Fruit fly (Drosophila melanogaster) whole organism, embryonic: ENCODE data around the gene Shc.

ENCODE experiments used
- B-H2 ChIP-seq: fragments of 200-800 bp; sonication (Bioruptor generic); optimal IDR thresholded peaks from 2 replicates; lab custom pipeline; 2018; ENCODE audit warnings: missing biosample characterization, mild to moderate bottlenecking, missing genetic modification characterization
- BEAF-32 ChIP-seq: fragments of 200-800 bp; sonication (Bioruptor generic); optimal IDR thresholded peaks from 3 replicates; lab custom pipeline; 2017; ENCODE audit warnings: missing biosample characterization, missing genetic modification characterization, mild to moderate bottlenecking, moderate library complexity, missing genetic modification reagents
- CG10147 ChIP-seq: fragments of 200-800 bp; sonication (Bioruptor generic); optimal IDR thresholded peaks from 2 replicates; lab custom pipeline; 2019; ENCODE audit warnings: missing biosample characterization, mild to moderate bottlenecking, missing genetic modification characterization, moderate library complexity
- CG10209 ChIP-seq: fragments of 200-800 bp; sonication (Bioruptor generic); optimal IDR thresholded peaks from 3 replicates; lab custom pipeline; 2017; ENCODE audit warnings: missing biosample characterization, mild to moderate bottlenecking, missing genetic modification characterization, missing genetic modification reagents
- CG1024 ChIP-seq: fragments of 200-800 bp; sonication (Bioruptor generic); IDR thresholded peaks from 2 replicates; pipeline ENCODE4 v1.3.6; 2022; ENCODE audit warnings: missing biosample characterization, missing genetic modification characterization
- CG11398 ChIP-seq: fragments of 200-800 bp; sonication (Bioruptor generic); optimal IDR thresholded peaks from 2 replicates; lab custom pipeline; 2016; ENCODE audit warnings: missing biosample characterization, missing genetic modification characterization
- CG11560 ChIP-seq: fragments of 200-800 bp; sonication (Bioruptor generic); IDR thresholded peaks from 3 replicates; pipeline ENCODE4 v1.3.6; 2022; ENCODE audit warnings: missing biosample characterization, missing genetic modification characterization
- CG12299 ChIP-seq: fragments of 200-800 bp; sonication (Bioruptor generic); optimal IDR thresholded peaks from 2 replicates; lab custom pipeline; 2018; ENCODE audit warnings: missing biosample characterization, mild to moderate bottlenecking, missing genetic modification characterization
- CG12659 ChIP-seq: fragments of 200-800 bp; sonication (Bioruptor generic); optimal IDR thresholded peaks from 3 replicates; lab custom pipeline; 2017; ENCODE audit warnings: mild to moderate bottlenecking, missing biosample characterization, missing genetic modification reagents, missing genetic modification characterization
- CG13296 ChIP-seq: fragments of 200-800 bp; sonication (Bioruptor generic); optimal IDR thresholded peaks from 3 replicates; lab custom pipeline; 2018; ENCODE audit warnings: missing biosample characterization, mild to moderate bottlenecking, missing genetic modification characterization
- CG17186 ChIP-seq: fragments of 200-800 bp; sonication (Bioruptor generic); optimal IDR thresholded peaks from 3 replicates; lab custom pipeline; 2017; ENCODE audit warnings: missing biosample characterization, missing genetic modification reagents, missing genetic modification characterization
- CG18764 ChIP-seq: fragments of 200-800 bp; sonication (Bioruptor generic); optimal IDR thresholded peaks from 3 replicates; lab custom pipeline; 2016; ENCODE audit warnings: missing biosample characterization, missing genetic modification characterization
- CG2889 ChIP-seq: fragments of 200-800 bp; sonication (Bioruptor generic); IDR thresholded peaks from 3 replicates; pipeline ENCODE4 v1.3.6; 2022; ENCODE audit warnings: missing biosample characterization, missing genetic modification characterization
- CG32532 ChIP-seq: fragments of 200-800 bp; sonication (Bioruptor generic); IDR thresholded peaks from 2 replicates; pipeline ENCODE4 v1.3.6; 2022; ENCODE audit warnings: missing biosample characterization, missing genetic modification characterization
- CG32767 ChIP-seq: fragments of 200-800 bp; sonication (Bioruptor generic); IDR thresholded peaks from 2 replicates; pipeline ENCODE4 v1.3.6; 2022; ENCODE audit warnings: missing biosample characterization, missing genetic modification characterization
- CG34224 ChIP-seq: fragments of 200-800 bp; sonication (Bioruptor generic); IDR thresholded peaks from 3 replicates; pipeline ENCODE4 v1.3.6; 2022; ENCODE audit warnings: missing biosample characterization, missing genetic modification characterization; ENCODE audit not compliant: partially characterized antibody
- CG34376 ChIP-seq: fragments of 200-800 bp; sonication (Bioruptor generic); optimal IDR thresholded peaks from 2 replicates; lab custom pipeline; 2018; ENCODE audit warnings: missing biosample characterization, mild to moderate bottlenecking, missing genetic modification characterization
- CG6765 ChIP-seq: fragments of 200-800 bp; sonication (Bioruptor generic); optimal IDR thresholded peaks from 3 replicates; lab custom pipeline; 2017; ENCODE audit warnings: missing biosample characterization, mild to moderate bottlenecking, missing genetic modification characterization
- CG7963 ChIP-seq: fragments of 200-800 bp; sonication (Bioruptor generic); IDR thresholded peaks from 3 replicates; pipeline ENCODE4 v1.3.6; 2022; ENCODE audit warnings: missing biosample characterization, missing genetic modification characterization; ENCODE audit not compliant: partially characterized antibody
- CG8924 ChIP-seq: fragments of 200-800 bp; optimal IDR thresholded peaks from 3 replicates; lab custom pipeline; 2019; ENCODE audit warnings: missing biosample characterization, mild to moderate bottlenecking, missing genetic modification characterization, moderate library complexity
- Elba2 ChIP-seq: fragments of 200-800 bp; sonication (Bioruptor generic); optimal IDR thresholded peaks from 3 replicates; lab custom pipeline; 2016; ENCODE audit warnings: missing biosample characterization, missing genetic modification characterization
- HLH4C ChIP-seq: fragments of 200-800 bp; sonication (Bioruptor generic); IDR thresholded peaks from 3 replicates; pipeline ENCODE4 v1.3.6; 2022; ENCODE audit warnings: missing biosample characterization, missing genetic modification characterization; ENCODE audit not compliant: partially characterized antibody
- Lpt ChIP-seq: fragments of >200 bp; optimal IDR thresholded peaks from 2 replicates; lab custom pipeline; 2018; ENCODE audit warnings: missing biosample characterization, missing genetic modification characterization
- MBD-R2 ChIP-seq: fragments of 200-800 bp; sonication (Bioruptor generic); IDR thresholded peaks from 2 replicates; pipeline ENCODE4 v1.3.6; 2022; ENCODE audit warnings: missing biosample characterization, missing genetic modification characterization
- Mes4 ChIP-seq: fragments of 200-800 bp; sonication (Bioruptor generic); optimal IDR thresholded peaks from 2 replicates; lab custom pipeline; 2016; ENCODE audit warnings: missing biosample characterization, missing genetic modification characterization
- NFAT ChIP-seq: fragments of 200-800 bp; sonication (Bioruptor generic); IDR thresholded peaks from 2 replicates; pipeline ENCODE4 v1.3.6; 2022; ENCODE audit warnings: missing biosample characterization, missing genetic modification characterization
- Nf-YA ChIP-seq: fragments of 200-800 bp; sonication (Bioruptor generic); IDR thresholded peaks from 2 replicates; pipeline ENCODE4 v1.3.6; 2022; ENCODE audit warnings: missing biosample characterization, missing genetic modification characterization
- Spps ChIP-seq: fragments of 200-800 bp; sonication (Bioruptor generic); optimal IDR thresholded peaks from 2 replicates; lab custom pipeline; 2018; ENCODE audit warnings: missing biosample characterization, mild to moderate bottlenecking, missing genetic modification characterization
- ac ChIP-seq: fragments of 200-800 bp; sonication (Bioruptor generic); optimal IDR thresholded peaks from 3 replicates; lab custom pipeline; 2017; ENCODE audit warnings: missing biosample characterization, mild to moderate bottlenecking, missing genetic modification characterization
- ara ChIP-seq: fragments of 200-800 bp; sonication (Bioruptor generic); IDR thresholded peaks from 2 replicates; pipeline ENCODE4 v1.3.6; 2022; ENCODE audit warnings: missing biosample characterization, missing genetic modification characterization
- az2 ChIP-seq: fragments of 200-800 bp; sonication (Bioruptor generic); optimal IDR thresholded peaks from 3 replicates; lab custom pipeline; 2016; ENCODE audit warnings: missing biosample characterization, missing genetic modification characterization
- bcd ChIP-seq: fragments of 200-800 bp; sonication (Bioruptor generic); optimal IDR thresholded peaks from 2 replicates; lab custom pipeline; 2017; ENCODE audit warnings: missing biosample characterization, mild to moderate bottlenecking, missing genetic modification characterization
- bigmax ChIP-seq: fragments of 200-800 bp; sonication (Bioruptor generic); optimal IDR thresholded peaks from 2 replicates; lab custom pipeline; 2018; ENCODE audit warnings: missing biosample characterization, mild to moderate bottlenecking, missing genetic modification characterization
- crp ChIP-seq, 2 experiments: fragments of 200-800 bp; sonication (Bioruptor generic); optimal IDR thresholded peaks; 2 replicates in 1 of 2; 3 replicates in 1 of 2; lab custom pipeline; 2017; ENCODE audit warnings: missing biosample characterization in 2 of 2, missing genetic modification characterization in 2 of 2, mild to moderate bottlenecking in 1 of 2, moderate library complexity in 1 of 2
- ems ChIP-seq: fragments of 200-800 bp; sonication (Bioruptor generic); optimal IDR thresholded peaks from 3 replicates; lab custom pipeline; 2016; ENCODE audit warnings: missing biosample characterization, missing genetic modification characterization
- en ChIP-seq: fragments of 200-800 bp; sonication (Bioruptor generic); optimal IDR thresholded peaks from 2 replicates; lab custom pipeline; 2016; ENCODE audit warnings: missing biosample characterization, missing genetic modification characterization
- exex ChIP-seq: fragments of 200-800 bp; sonication (Bioruptor generic); optimal IDR thresholded peaks from 4 replicates; lab custom pipeline; 2018; ENCODE audit warnings: missing biosample characterization, mild to moderate bottlenecking, missing genetic modification characterization, moderate library complexity
- gsb ChIP-seq: fragments of 200-800 bp; sonication (Bioruptor generic); IDR thresholded peaks from 2 replicates; pipeline ENCODE4 v1.3.6; 2022; ENCODE audit warnings: missing biosample characterization, missing genetic modification characterization
- ken ChIP-seq: fragments of 200-800 bp; sonication (Bioruptor generic); IDR thresholded peaks from 3 replicates; pipeline ENCODE4 v1.3.6; 2022; ENCODE audit warnings: missing biosample characterization, missing genetic modification characterization
- lbe ChIP-seq: fragments of 200-800 bp; sonication (Bioruptor generic); optimal IDR thresholded peaks from 2 replicates; lab custom pipeline; 2016; ENCODE audit warnings: missing biosample characterization, mild to moderate bottlenecking, missing genetic modification characterization
- nau ChIP-seq: fragments of 200-800 bp; sonication (Bioruptor generic); optimal IDR thresholded peaks from 3 replicates; lab custom pipeline; 2017; ENCODE audit warnings: missing biosample characterization, mild to moderate bottlenecking, missing genetic modification characterization, missing genetic modification reagents
- odd ChIP-seq: fragments of 200-800 bp; sonication (Bioruptor generic); optimal IDR thresholded peaks from 2 replicates; lab custom pipeline; 2017; ENCODE audit warnings: missing biosample characterization, mild to moderate bottlenecking, missing genetic modification characterization
- onecut ChIP-seq: fragments of 200-800 bp; sonication (Bioruptor generic); IDR thresholded peaks from 2 replicates; pipeline ENCODE4 v1.3.6; 2022; ENCODE audit warnings: missing biosample characterization, missing genetic modification characterization
- pan ChIP-seq, 4 experiments: fragments of >200 bp in 3 of 4; fragments of 200-800 bp in 1 of 4; sonication (Bioruptor generic) in 1 of 4; optimal IDR thresholded peaks in 3 of 4; IDR thresholded peaks in 1 of 4; 2 replicates each; pipeline versions ENCODE4 v1.3.6 to Lab custom; 2017 to 2022; ENCODE audit warnings: missing biosample characterization in 2 of 4, missing genetic modification characterization in 2 of 4, mixed read lengths in 1 of 4
- stc ChIP-seq: fragments of 200-800 bp; sonication (Bioruptor generic); IDR thresholded peaks from 2 replicates; pipeline ENCODE4 v1.3.6; 2022; ENCODE audit warnings: missing biosample characterization, missing genetic modification characterization
- stwl ChIP-seq: fragments of 200-800 bp; sonication (Bioruptor generic); optimal IDR thresholded peaks from 3 replicates; lab custom pipeline; 2018; ENCODE audit warnings: missing biosample characterization, mild to moderate bottlenecking, missing genetic modification characterization, moderate library complexity
- tin ChIP-seq: fragments of 200-800 bp; sonication (Bioruptor generic); optimal IDR thresholded peaks from 3 replicates; lab custom pipeline; 2016; ENCODE audit warnings: missing biosample characterization, missing genetic modification characterization
- wdn ChIP-seq: fragments of 200-800 bp; sonication (Bioruptor generic); IDR thresholded peaks from 2 replicates; pipeline ENCODE4 v1.3.6; 2022; ENCODE audit warnings: missing biosample characterization, missing genetic modification characterization
- zfh2 ChIP-seq: fragments of 200-800 bp; sonication (Bioruptor generic); optimal IDR thresholded peaks from 2 replicates; lab custom pipeline; 2016; ENCODE audit warnings: missing biosample characterization, missing genetic modification characterization

Gene Shc

dm6 chr3L:9461670-9462246, 34.9 kb downstream of the Shc start (continued):
- TF ChIP-seq Spps (tag; lab: Kevin White, UChicago) (peak; percentile 12), CG12299 (tag; lab: Kevin White, UChicago) (no peak), exex (no peak), stwl (tag; lab: Kevin White, UChicago) (peak; percentile 44), tin (GFP tag; lab: Kevin White, UChicago) (no peak), CG2889 (GFP tag; lab: Robert Waterston, UW) (peak; percentile 45; the same call in 1 of the 3 replicates), zfh2 (GFP tag; lab: Kevin White, UChicago) (peak; percentile 19), CG18764 (GFP tag; lab: Kevin White, UChicago) (peak; percentile 28), CG32532 (peak; percentile 62), CG17186 (GFP tag; lab: Kevin White, UChicago) (peak; percentile 30), nau (GFP tag; lab: Kevin White, UChicago) (no peak), BEAF-32 (GFP tag; lab: Kevin White, UChicago) (no peak), odd (no peak), gsb (GFP tag; lab: Robert Waterston, UW) (no peak), HLH4C (GFP tag; lab: Robert Waterston, UW) (0 out of 3 replicates have a peak, but pooled peaks have one; percentile 18), ac (GFP tag; lab: Kevin White, UChicago) (peak; percentile 29), onecut (GFP tag; lab: Robert Waterston, UW) (no peak), Nf-YA (peak; percentile 36; the same call in 1 of the 2 replicates), Mes4 (GFP tag; lab: Kevin White, UChicago) (no peak), CG11560 (tag; lab: Robert Waterston, UW) (no peak), CG34224 (GFP tag; lab: Robert Waterston, UW) (0 out of 3 replicates have a peak, but pooled peaks have one; percentile 26), ara (GFP tag; lab: Robert Waterston, UW) (peak; percentile 66; the same call in 1 of the 2 replicates), ems (GFP tag; lab: Kevin White, UChicago) (peak; percentile 17), CG32767 (GFP tag; lab: Robert Waterston, UW) (no peak), CG7963 (no peak), CG10147 (GFP tag; lab: Kevin White, UChicago) (no peak), CG12659 (GFP tag; lab: Kevin White, UChicago) (no peak), ken (peak; percentile 54; the same call in 1 of the 3 replicates), crp (GFP tag; optimal IDR thresholded peaks at IDR 0.05; lab: Kevin White, UChicago) (peak in 1 of 2 experiments; percentile 17), CG6765 (GFP tag; lab: Kevin White, UChicago) (no peak), CG13296 (GFP tag; lab: Kevin White, UChicago) (no peak), CG8924 (no peak), az2 (GFP tag; lab: Kevin White, UChicago) (no peak), pan (optimal IDR thresholded peaks at IDR 0.05; lab: Kevin White, UChicago) (no peak), pan (GFP tag; optimal IDR thresholded peaks at IDR 0.05 in 1 of 2, IDR thresholded peaks at IDR 0.05 in 1 of 2) (peak in 1 of 2 experiments; percentile 41), wdn (GFP tag; lab: Robert Waterston, UW) (peak; percentile 54; the same call in 1 of the 2 replicates), CG11398 (GFP tag; lab: Kevin White, UChicago) (no peak), Elba2 (no peak), Lpt (GFP tag; lab: Kevin White, UChicago) (no peak), en (no peak), stc (GFP tag; lab: Robert Waterston, UW) (0 out of 2 replicates have a peak, but pooled peaks have one; percentile 27), CG1024 (no peak; the same call in 1 of the 2 replicates), B-H2 (GFP tag; lab: Kevin White, UChicago) (no peak), NFAT (GFP tag; lab: Robert Waterston, UW) (peak; percentile 47), bcd (GFP tag; lab: Kevin White, UChicago) (peak; percentile 38), CG34376 (GFP tag; lab: Kevin White, UChicago) (no peak), bigmax (GFP tag; lab: Kevin White, UChicago) (no peak), lbe (GFP tag; lab: Kevin White, UChicago) (no peak), MBD-R2 (GFP tag; lab: Robert Waterston, UW) (no peak), CG10209 (GFP tag; lab: Kevin White, UChicago) (no peak)
